Fruit fly (Drosophila melanogaster) Kc167 (cell line): ENCODE results near the gene CG13062.

Experiments
- Myc ChIP-seq: fragments of >200 bp; optimal IDR thresholded peaks from 2 replicates; lab custom pipeline; 2017; ENCODE audit warnings: missing external identifiers
- Sin3A ChIP-seq: fragments of >200 bp; optimal IDR thresholded peaks from 2 replicates; lab custom pipeline; 2018; ENCODE audit warnings: missing external identifiers
- psq ChIP-seq: fragments of >200 bp; optimal IDR thresholded peaks from 2 replicates; lab custom pipeline; 2017; ENCODE audit warnings: missing external identifiers

- no peak for TF ChIP-seq psq
- TF ChIP-seq Myc (lab: Kevin White, UChicago), result no peak
- TF ChIP-seq Sin3A, result no peak
These were observed 18.9 kb downstream of the CG13062 start, which contains the start of gene CG13056 for dm6 chr3L:16333013-16333412.
